Fruit fly (Drosophila melanogaster) whole organism, embryonic: ENCODE measurements around the gene Cyp313a5.

Experiments
- Adf1 ChIP-seq: fragments of 200-800 bp; sonication (Bioruptor generic); IDR thresholded peaks from 2 replicates; pipeline ENCODE4 v1.3.6; 2022; ENCODE audit warnings: missing biosample characterization, missing genetic modification characterization
- BEAF-32 ChIP-seq: fragments of 200-800 bp; sonication (Bioruptor generic); optimal IDR thresholded peaks from 3 replicates; lab custom pipeline; 2017; ENCODE audit warnings: missing biosample characterization, missing genetic modification characterization, mild to moderate bottlenecking, moderate library complexity, missing genetic modification reagents
- Bteb2 ChIP-seq: fragments of 200-800 bp; sonication (Bioruptor generic); optimal IDR thresholded peaks from 2 replicates; lab custom pipeline; 2016; ENCODE audit warnings: missing biosample characterization, missing genetic modification characterization
- CG10321 ChIP-seq: fragments of 200-800 bp; sonication (Bioruptor generic); IDR thresholded peaks from 2 replicates; pipeline ENCODE4 v1.3.6; 2022; ENCODE audit warnings: missing biosample characterization, missing genetic modification characterization
- CG10565 ChIP-seq: fragments of 200-800 bp; sonication (Bioruptor generic); optimal IDR thresholded peaks from 3 replicates; lab custom pipeline; 2016; ENCODE audit warnings: missing biosample characterization, mild to moderate bottlenecking, missing genetic modification characterization
- CG11456 ChIP-seq: fragments of 200-800 bp; sonication (Bioruptor generic); IDR thresholded peaks from 3 replicates; pipeline ENCODE4 v1.3.6; 2022; ENCODE audit warnings: missing biosample characterization, missing genetic modification characterization
- CG11723 ChIP-seq: fragments of 200-800 bp; sonication (Bioruptor generic); optimal IDR thresholded peaks from 2 replicates; lab custom pipeline; 2017; ENCODE audit warnings: missing biosample characterization, mild to moderate bottlenecking, missing genetic modification characterization
- CG13123 ChIP-seq: fragments of 200-800 bp; sonication (Bioruptor generic); optimal IDR thresholded peaks from 2 replicates; lab custom pipeline; 2016; ENCODE audit warnings: missing biosample characterization, missing genetic modification characterization
- CG14441 ChIP-seq: fragments of 200-800 bp; sonication (Bioruptor generic); IDR thresholded peaks from 2 replicates; pipeline ENCODE4 v1.3.6; 2022; ENCODE audit warnings: missing biosample characterization, missing genetic modification characterization
- CG14860 ChIP-seq: fragments of 200-800 bp; sonication (Bioruptor generic); IDR thresholded peaks from 3 replicates; pipeline ENCODE4 v1.3.6; 2022; ENCODE audit warnings: missing biosample characterization, missing genetic modification characterization; ENCODE audit not compliant: partially characterized antibody
- CG15696 ChIP-seq: fragments of 200-800 bp; sonication (Bioruptor generic); optimal IDR thresholded peaks from 2 replicates; lab custom pipeline; 2019; ENCODE audit warnings: missing biosample characterization, mild to moderate bottlenecking, missing genetic modification characterization, moderate library complexity
- CG1602 ChIP-seq: fragments of 200-800 bp; sonication (Bioruptor generic); optimal IDR thresholded peaks from 3 replicates; lab custom pipeline; 2016; ENCODE audit warnings: missing biosample characterization, missing genetic modification characterization
- CG18011 ChIP-seq: fragments of 200-800 bp; sonication (Bioruptor generic); optimal IDR thresholded peaks from 2 replicates; lab custom pipeline; 2017; ENCODE audit warnings: missing biosample characterization, missing genetic modification characterization, mild to moderate bottlenecking, moderate library complexity, missing genotype
- CG3065 ChIP-seq: fragments of 200-800 bp; sonication (Bioruptor generic); optimal IDR thresholded peaks from 2 replicates; lab custom pipeline; 2016; ENCODE audit warnings: missing biosample characterization, missing genetic modification characterization
- CG4617 ChIP-seq: fragments of 200-800 bp; sonication (Bioruptor generic); optimal IDR thresholded peaks from 3 replicates; lab custom pipeline; 2016; ENCODE audit warnings: missing biosample characterization, missing genetic modification characterization, borderline replicate concordance
- CG6254 ChIP-seq: fragments of 200-800 bp; sonication (Bioruptor generic); optimal IDR thresholded peaks from 3 replicates; lab custom pipeline; 2017; ENCODE audit warnings: mild to moderate bottlenecking, missing biosample characterization, missing genetic modification reagents, missing genetic modification characterization
- CG6272 ChIP-seq: fragments of 200-800 bp; sonication (Bioruptor generic); IDR thresholded peaks from 2 replicates; pipeline ENCODE4 v1.3.6; 2022; ENCODE audit warnings: missing biosample characterization, missing genetic modification characterization
- Doc2 ChIP-seq: fragments of 200-800 bp; sonication (Bioruptor generic); IDR thresholded peaks from 2 replicates; pipeline ENCODE4 v1.3.6; 2022; ENCODE audit warnings: missing biosample characterization, missing genetic modification characterization
- Dref ChIP-seq: fragments of 200-800 bp; sonication (Bioruptor generic); IDR thresholded peaks from 2 replicates; pipeline ENCODE4 v1.3.6; 2022; ENCODE audit warnings: missing biosample characterization, missing genetic modification characterization
- Drgx ChIP-seq: fragments of 200-800 bp; sonication (Bioruptor generic); IDR thresholded peaks from 2 replicates; pipeline ENCODE4 v1.3.6; 2022; ENCODE audit warnings: missing biosample characterization, missing genetic modification characterization
- Ets97D ChIP-seq: fragments of 200-800 bp; sonication (Bioruptor generic); optimal IDR thresholded peaks from 3 replicates; lab custom pipeline; 2016; ENCODE audit warnings: missing biosample characterization, missing genetic modification characterization
- H15 ChIP-seq: fragments of 200-800 bp; sonication (Bioruptor generic); IDR thresholded peaks from 3 replicates; pipeline ENCODE4 v1.3.6; 2022; ENCODE audit warnings: missing biosample characterization, missing genetic modification characterization
- MBD-R2 ChIP-seq: fragments of 200-800 bp; sonication (Bioruptor generic); IDR thresholded peaks from 2 replicates; pipeline ENCODE4 v1.3.6; 2022; ENCODE audit warnings: missing biosample characterization, missing genetic modification characterization
- Nf-YC ChIP-seq: fragments of 200-800 bp; optimal IDR thresholded peaks from 3 replicates; lab custom pipeline; 2019; ENCODE audit warnings: missing biosample characterization, mild to moderate bottlenecking, missing genetic modification characterization, moderate library complexity
- Ravus ChIP-seq: fragments of 200-800 bp; sonication (Bioruptor generic); IDR thresholded peaks from 2 replicates; pipeline ENCODE4 v1.3.6; 2022; ENCODE audit warnings: missing biosample characterization, missing genetic modification characterization
- ab ChIP-seq: fragments of 200-800 bp; sonication (Bioruptor generic); optimal IDR thresholded peaks from 2 replicates; lab custom pipeline; 2016; ENCODE audit warnings: missing biosample characterization, missing genetic modification characterization
- corto ChIP-seq: fragments of 200-800 bp; sonication (Bioruptor generic); optimal IDR thresholded peaks from 2 replicates; lab custom pipeline; 2016; ENCODE audit warnings: missing biosample characterization, mild to moderate bottlenecking, missing genetic modification characterization, moderate library complexity
- crc ChIP-seq: fragments of 200-800 bp; sonication (Bioruptor generic); optimal IDR thresholded peaks from 2 replicates; lab custom pipeline; 2016; ENCODE audit warnings: missing biosample characterization, missing genetic modification characterization
- cwo ChIP-seq: fragments of 200-800 bp; sonication (Bioruptor generic); optimal IDR thresholded peaks from 3 replicates; lab custom pipeline; 2017; ENCODE audit warnings: missing biosample characterization, missing genetic modification characterization, mild to moderate bottlenecking, moderate library complexity, missing genetic modification reagents
- dm ChIP-seq: fragments of 200-800 bp; sonication (Bioruptor generic); optimal IDR thresholded peaks from 3 replicates; lab custom pipeline; 2016; ENCODE audit warnings: missing biosample characterization, missing genetic modification characterization
- insv ChIP-seq, 2 experiments: fragments of 200-800 bp; sonication (Bioruptor generic); optimal IDR thresholded peaks; 3 replicates each; lab custom pipeline; 2016 to 2018; ENCODE audit warnings: missing biosample characterization in 2 of 2, missing genetic modification characterization in 2 of 2
- odd ChIP-seq: fragments of 200-800 bp; sonication (Bioruptor generic); optimal IDR thresholded peaks from 2 replicates; lab custom pipeline; 2017; ENCODE audit warnings: missing biosample characterization, mild to moderate bottlenecking, missing genetic modification characterization
- peb ChIP-seq: fragments of 200-800 bp; sonication (Bioruptor generic); IDR thresholded peaks from 2 replicates; pipeline ENCODE4 v1.3.6; 2022; ENCODE audit warnings: missing biosample characterization, missing genetic modification characterization
- psq ChIP-seq: fragments of 200-800 bp; sonication (Bioruptor generic); optimal IDR thresholded peaks from 2 replicates; lab custom pipeline; 2017; ENCODE audit warnings: missing biosample characterization, missing genetic modification characterization
- ro ChIP-seq: fragments of 200-800 bp; sonication (Bioruptor generic); IDR thresholded peaks from 2 replicates; pipeline ENCODE4 v1.3.6; 2022; ENCODE audit warnings: missing biosample characterization, missing genetic modification characterization
- row ChIP-seq: fragments of 200-800 bp; sonication (Bioruptor generic); IDR thresholded peaks from 3 replicates; pipeline ENCODE4 v1.3.6; 2022; ENCODE audit warnings: missing biosample characterization, missing genetic modification characterization
- sqz ChIP-seq: fragments of 200-800 bp; sonication (Bioruptor generic); optimal IDR thresholded peaks from 3 replicates; lab custom pipeline; 2018; ENCODE audit warnings: missing biosample characterization, mild to moderate bottlenecking, missing genetic modification characterization

Cyp313a5 gene

dm6 chr3R:12197641-12198040, 36.8 kb downstream of the Cyp313a5 start, which contains the start of gene Adk1:
Gene Adk1, plus strand, starts transcription at chr3R:12197941.
- TF ChIP-seq Dref (GFP tag; lab: Robert Waterston, UW) (no peak), BEAF-32 (GFP tag; lab: Kevin White, UChicago) (no peak), cwo (no peak), CG6254 (GFP tag; lab: Kevin White, UChicago) (no peak), Ravus (GFP tag; lab: Robert Waterston, UW) (no peak), Ets97D (GFP tag; lab: Kevin White, UChicago) (no peak), CG4617 (GFP tag; lab: Kevin White, UChicago) (no peak), CG6272 (no peak), H15 (GFP tag; lab: Robert Waterston, UW) (no peak), CG13123 (GFP tag; lab: Kevin White, UChicago) (no peak), CG1602 (GFP tag; lab: Kevin White, UChicago) (no peak), ro (GFP tag; lab: Robert Waterston, UW) (no peak), psq (GFP tag; lab: Kevin White, UChicago) (no peak), sqz (GFP tag; lab: Kevin White, UChicago) (no peak), crc (GFP tag; lab: Kevin White, UChicago) (no peak), Nf-YC (tag; lab: Kevin White, UChicago) (no peak), peb (GFP tag; lab: Robert Waterston, UW) (no peak), CG3065 (GFP tag; lab: Kevin White, UChicago) (no peak), insv (GFP tag; optimal IDR thresholded peaks at IDR 0.05; lab: Kevin White, UChicago) (no peak)

dm6 chr3R:12196100-12196499, 38.4 kb downstream of the Cyp313a5 start:
- 0 out of 3 replicates have a peak, but pooled peaks have one; percentile 19 for TF ChIP-seq CG11456 (GFP tag; lab: Robert Waterston, UW)
- peak; percentile 50 for TF ChIP-seq dm
- TF ChIP-seq Drgx (GFP tag; lab: Robert Waterston, UW), result peak; percentile 43; the same call in 1 of the 2 replicates
- TF ChIP-seq corto (GFP tag; lab: Kevin White, UChicago), result no peak
- 0 out of 3 replicates have a peak, but pooled peaks have one; percentile 13 for TF ChIP-seq row (GFP tag; lab: Robert Waterston, UW)

- TF ChIP-seq CG15696 (no peak), Doc2 (GFP tag; lab: Robert Waterston, UW) (no peak), CG14441 (GFP tag; lab: Robert Waterston, UW) (no peak), Adf1 (no peak), CG14860 (no peak), ab (GFP tag; lab: Kevin White, UChicago) (no peak), Bteb2 (no peak), CG10565 (no peak), CG10321 (GFP tag; lab: Robert Waterston, UW) (no peak), CG11723 (GFP tag; lab: Kevin White, UChicago) (no peak), odd (GFP tag; lab: Kevin White, UChicago) (no peak)
Observed at dm6 chr3R:12194911-12195310, 39.6 kb downstream of the Cyp313a5 start, which contains the start of the genes eIF3d2 and CG43450. Gene eIF3d2, minus strand, starts transcription at chr3R:12195011. Gene CG43450, plus strand, starts transcription at chr3R:12195294.

- no peak for TF ChIP-seq CG18011
- no peak for TF ChIP-seq MBD-R2 (GFP tag; lab: Robert Waterston, UW)
- TF ChIP-seq, all 482 proteins: peak for 0
Observed at dm6 chr3R:12185615-12186014, 48.9 kb downstream of the Cyp313a5 start.
